Fruit fly (Drosophila melanogaster) whole organism, embryonic: Measurements from ENCODE around the gene CG11279.
A peak's percentile ranks its signal among the peaks of the same experiment; 100 is the strongest.

Experiments
- Asciz ChIP-seq: fragments of 200-800 bp; sonication (Bioruptor generic); optimal IDR thresholded peaks from 2 replicates; lab custom pipeline; 2017; ENCODE audit warnings: missing biosample characterization, mild to moderate bottlenecking, missing genetic modification characterization, missing genetic modification reagents
- Bdp1 ChIP-seq: fragments of 200-800 bp; sonication (Bioruptor generic); optimal IDR thresholded peaks from 3 replicates; lab custom pipeline; 2016; ENCODE audit warnings: missing biosample characterization, missing genetic modification characterization
- CG10274 ChIP-seq: fragments of 200-800 bp; sonication (Bioruptor generic); optimal IDR thresholded peaks from 3 replicates; lab custom pipeline; 2017; ENCODE audit warnings: missing biosample characterization, mild to moderate bottlenecking, missing genetic modification characterization
- CG13424 ChIP-seq: fragments of 200-800 bp; sonication (Bioruptor generic); optimal IDR thresholded peaks from 2 replicates; lab custom pipeline; 2019; ENCODE audit warnings: missing biosample characterization, mild to moderate bottlenecking, missing genetic modification characterization, moderate library complexity
- CG13624 ChIP-seq: fragments of 200-800 bp; sonication (Bioruptor generic); optimal IDR thresholded peaks from 2 replicates; lab custom pipeline; 2016; ENCODE audit warnings: missing biosample characterization, missing genetic modification characterization
- CG14050 ChIP-seq: fragments of 200-800 bp; sonication (Bioruptor generic); IDR thresholded peaks from 3 replicates; pipeline ENCODE4 v1.3.6; 2022; ENCODE audit warnings: missing biosample characterization, missing genetic modification characterization
- CG14710 ChIP-seq: fragments of 200-800 bp; sonication (Bioruptor generic); optimal IDR thresholded peaks from 3 replicates; lab custom pipeline; 2019; ENCODE audit warnings: missing biosample characterization, mild to moderate bottlenecking, missing genetic modification characterization, moderate library complexity
- CG1647 ChIP-seq: fragments of 200-800 bp; sonication (Bioruptor generic); optimal IDR thresholded peaks from 3 replicates; lab custom pipeline; 2016; ENCODE audit warnings: missing biosample characterization, missing genetic modification characterization
- CG17186 ChIP-seq: fragments of 200-800 bp; sonication (Bioruptor generic); optimal IDR thresholded peaks from 3 replicates; lab custom pipeline; 2017; ENCODE audit warnings: missing biosample characterization, missing genetic modification reagents, missing genetic modification characterization
- CG17328 ChIP-seq: fragments of 200-800 bp; sonication (Bioruptor generic); IDR thresholded peaks from 2 replicates; pipeline ENCODE4 v1.3.6; 2022; ENCODE audit warnings: missing biosample characterization, missing genetic modification characterization
- CG33557 ChIP-seq: fragments of 200-800 bp; sonication (Bioruptor generic); optimal IDR thresholded peaks from 2 replicates; lab custom pipeline; 2019; ENCODE audit warnings: missing biosample characterization, mild to moderate bottlenecking, missing genetic modification characterization, moderate library complexity
- CG3726 ChIP-seq: fragments of 200-800 bp; sonication (Bioruptor generic); IDR thresholded peaks from 3 replicates; pipeline ENCODE4, ENCODE4 v1.3.6; 2022; ENCODE audit warnings: missing biosample characterization, missing genetic modification characterization
- CG7786 ChIP-seq: fragments of 200-800 bp; sonication (Bioruptor generic); optimal IDR thresholded peaks from 2 replicates; lab custom pipeline; 2016; ENCODE audit warnings: missing biosample characterization, missing genetic modification characterization
- CG8765 ChIP-seq: fragments of 200-800 bp; sonication (Bioruptor generic); IDR thresholded peaks from 2 replicates; pipeline ENCODE4 v1.3.6; 2022; ENCODE audit warnings: missing biosample characterization, missing genetic modification characterization
- CG9797 ChIP-seq: fragments of 200-800 bp; sonication (Bioruptor generic); optimal IDR thresholded peaks from 3 replicates; lab custom pipeline; 2018; ENCODE audit warnings: missing biosample characterization, mild to moderate bottlenecking, missing genetic modification characterization
- CG9876 ChIP-seq: fragments of 200-800 bp; sonication (Bioruptor generic); optimal IDR thresholded peaks from 2 replicates; lab custom pipeline; 2016; ENCODE audit warnings: missing biosample characterization, missing genetic modification characterization
- Gug ChIP-seq: fragments of 200-800 bp; sonication (Bioruptor generic); IDR thresholded peaks from 4 replicates; pipeline ENCODE4 v1.3.6; 2022; ENCODE audit warnings: missing biosample characterization, missing genetic modification characterization
- H15 ChIP-seq: fragments of 200-800 bp; sonication (Bioruptor generic); IDR thresholded peaks from 3 replicates; pipeline ENCODE4 v1.3.6; 2022; ENCODE audit warnings: missing biosample characterization, missing genetic modification characterization
- Hr39 ChIP-seq: fragments of >200 bp; optimal IDR thresholded peaks from 2 replicates; lab custom pipeline; 2017
- Hr78 ChIP-seq, 2 experiments: fragments of 200-800 bp in 1 of 2; fragments of >200 bp in 1 of 2; sonication (Bioruptor generic) in 1 of 2; optimal IDR thresholded peaks; 2 replicates each; lab custom pipeline; 2017 to 2019; ENCODE audit warnings: missing biosample characterization in 2 of 2, missing genetic modification characterization in 2 of 2, mild to moderate bottlenecking in 1 of 2, moderate library complexity in 1 of 2
- Kr ChIP-seq: fragments of 200-800 bp; sonication (Bioruptor generic); optimal IDR thresholded peaks from 2 replicates; lab custom pipeline; 2017; ENCODE audit warnings: missing biosample characterization, mild to moderate bottlenecking, missing genetic modification characterization
- Mad ChIP-seq: fragments of 200-800 bp; sonication (Bioruptor generic); optimal IDR thresholded peaks from 2 replicates; lab custom pipeline; 2016; ENCODE audit warnings: missing biosample characterization, missing genetic modification characterization
- Med ChIP-seq: fragments of 200-800 bp; sonication (Bioruptor generic); peaks from one replicate; lab custom pipeline; 2016; ENCODE audit warnings: missing biosample characterization, missing genetic modification characterization, mild to moderate bottlenecking, inconsistent platforms, moderate library complexity
- Sox102F ChIP-seq: fragments of 200-800 bp; sonication (Bioruptor generic); optimal IDR thresholded peaks from 2 replicates; lab custom pipeline; 2018; ENCODE audit warnings: missing biosample characterization, mild to moderate bottlenecking, missing genetic modification characterization, moderate library complexity
- Tbp ChIP-seq: fragments of >200 bp; optimal IDR thresholded peaks from 2 replicates; lab custom pipeline; 2018; ENCODE audit warnings: missing biosample characterization, missing genetic modification characterization
- YL-1 ChIP-seq: fragments of 200-800 bp; sonication (Bioruptor generic); optimal IDR thresholded peaks from 3 replicates; lab custom pipeline; 2017; ENCODE audit warnings: missing biosample characterization, mild to moderate bottlenecking, missing genetic modification characterization
- amos ChIP-seq: fragments of 200-800 bp; sonication (Bioruptor generic); IDR thresholded peaks from 2 replicates; pipeline ENCODE4 v1.3.6; 2022; ENCODE audit warnings: missing biosample characterization, missing genetic modification characterization; ENCODE audit not compliant: partially characterized antibody
- aop ChIP-seq: fragments of 200-800 bp; sonication (Bioruptor generic); IDR thresholded peaks from 2 replicates; pipeline ENCODE4 v1.3.6; 2022; ENCODE audit warnings: missing biosample characterization, missing genetic modification characterization
- bbx ChIP-seq: fragments of 200-800 bp; sonication (Bioruptor generic); IDR thresholded peaks from 2 replicates; pipeline ENCODE4 v1.3.6; 2022; ENCODE audit warnings: missing biosample characterization, missing genetic modification characterization; ENCODE audit not compliant: partially characterized antibody
- dimm ChIP-seq: fragments of 200-800 bp; sonication (Bioruptor generic); IDR thresholded peaks from 2 replicates; pipeline ENCODE4 v1.3.6; 2022; ENCODE audit warnings: missing biosample characterization, missing genetic modification characterization
- ems ChIP-seq: fragments of 200-800 bp; sonication (Bioruptor generic); optimal IDR thresholded peaks from 3 replicates; lab custom pipeline; 2016; ENCODE audit warnings: missing biosample characterization, missing genetic modification characterization
- en ChIP-seq: fragments of 200-800 bp; sonication (Bioruptor generic); optimal IDR thresholded peaks from 2 replicates; lab custom pipeline; 2016; ENCODE audit warnings: missing biosample characterization, missing genetic modification characterization
- fd64A ChIP-seq: fragments of 200-800 bp; sonication (Bioruptor generic); optimal IDR thresholded peaks from 3 replicates; lab custom pipeline; 2018; ENCODE audit warnings: missing biosample characterization, mild to moderate bottlenecking, missing genetic modification characterization
- fu2 ChIP-seq: fragments of 200-800 bp; sonication (Bioruptor generic); optimal IDR thresholded peaks from 2 replicates; lab custom pipeline; 2016; ENCODE audit warnings: missing biosample characterization, missing genetic modification characterization
- gfzf ChIP-seq: fragments of 200-800 bp; sonication (Bioruptor generic); optimal IDR thresholded peaks from 2 replicates; lab custom pipeline; 2016; ENCODE audit warnings: missing biosample characterization, mild to moderate bottlenecking, missing genetic modification characterization, moderate library complexity
- grn ChIP-seq: fragments of 200-800 bp; sonication (Bioruptor generic); optimal IDR thresholded peaks from 3 replicates; lab custom pipeline; 2017; ENCODE audit warnings: missing biosample characterization, missing genetic modification characterization
- hkb ChIP-seq, 2 experiments: fragments of 200-800 bp in 1 of 2; fragments of >200 bp in 1 of 2; sonication (Bioruptor generic) in 1 of 2; IDR thresholded peaks in 1 of 2; optimal IDR thresholded peaks in 1 of 2; 2 replicates each; pipeline versions ENCODE4 v1.3.6 to Lab custom; 2017 to 2022; ENCODE audit warnings: missing biosample characterization in 1 of 2, missing genetic modification characterization in 1 of 2
- insv ChIP-seq, 2 experiments: fragments of 200-800 bp; sonication (Bioruptor generic); optimal IDR thresholded peaks; 3 replicates each; lab custom pipeline; 2016 to 2018; ENCODE audit warnings: missing biosample characterization in 2 of 2, missing genetic modification characterization in 2 of 2
- jigr1 ChIP-seq: fragments of 200-800 bp; sonication (Bioruptor generic); IDR thresholded peaks from 3 replicates; pipeline ENCODE4 v1.3.6; 2022; ENCODE audit warnings: missing biosample characterization, missing genetic modification characterization
- ken ChIP-seq: fragments of 200-800 bp; sonication (Bioruptor generic); IDR thresholded peaks from 3 replicates; pipeline ENCODE4 v1.3.6; 2022; ENCODE audit warnings: missing biosample characterization, missing genetic modification characterization
- luna ChIP-seq: fragments of 200-800 bp; sonication (Bioruptor generic); optimal IDR thresholded peaks from 2 replicates; lab custom pipeline; 2016; ENCODE audit warnings: missing biosample characterization, missing genetic modification characterization
- maf-S ChIP-seq: fragments of 200-800 bp; sonication (Bioruptor generic); optimal IDR thresholded peaks from 2 replicates; lab custom pipeline; 2016; ENCODE audit warnings: missing biosample characterization, missing genetic modification characterization
- nerfin-1 ChIP-seq: fragments of 200-800 bp; sonication (Bioruptor generic); optimal IDR thresholded peaks from 3 replicates; lab custom pipeline; 2019; ENCODE audit warnings: missing biosample characterization, mild to moderate bottlenecking, missing genetic modification characterization, moderate library complexity
- onecut ChIP-seq: fragments of 200-800 bp; sonication (Bioruptor generic); IDR thresholded peaks from 2 replicates; pipeline ENCODE4 v1.3.6; 2022; ENCODE audit warnings: missing biosample characterization, missing genetic modification characterization
- pnt ChIP-seq: fragments of 200-800 bp; sonication (Bioruptor generic); optimal IDR thresholded peaks from 3 replicates; lab custom pipeline; 2016; ENCODE audit warnings: missing biosample characterization, missing genetic modification characterization
- pum ChIP-seq: fragments of 200-800 bp; sonication (Bioruptor generic); optimal IDR thresholded peaks from 2 replicates; lab custom pipeline; 2016; ENCODE audit warnings: missing biosample characterization, missing genetic modification characterization
- row ChIP-seq: fragments of 200-800 bp; sonication (Bioruptor generic); IDR thresholded peaks from 3 replicates; pipeline ENCODE4 v1.3.6; 2022; ENCODE audit warnings: missing biosample characterization, missing genetic modification characterization
- salm ChIP-seq: fragments of 200-800 bp; sonication (Bioruptor generic); optimal IDR thresholded peaks from 2 replicates; lab custom pipeline; 2018; ENCODE audit warnings: missing biosample characterization, mild to moderate bottlenecking, missing genetic modification characterization
- sima ChIP-seq: fragments of 200-800 bp; sonication (Bioruptor generic); optimal IDR thresholded peaks from 2 replicates; lab custom pipeline; 2016; ENCODE audit warnings: missing biosample characterization, missing genetic modification characterization
- vnd ChIP-seq: fragments of 200-800 bp; sonication (Bioruptor generic); IDR thresholded peaks from 3 replicates; pipeline ENCODE4 v1.3.6; 2022; ENCODE audit warnings: missing biosample characterization, missing genetic modification characterization; ENCODE audit not compliant: partially characterized antibody
- z ChIP-seq: fragments of 200-800 bp; sonication (Bioruptor generic); IDR thresholded peaks from 3 replicates; pipeline ENCODE4 v1.3.6; 2022; ENCODE audit warnings: missing biosample characterization, missing genetic modification characterization
- zen ChIP-seq: fragments of 200-800 bp; sonication (Bioruptor generic); optimal IDR thresholded peaks from 3 replicates; lab custom pipeline; 2018; ENCODE audit warnings: missing biosample characterization, mild to moderate bottlenecking, missing genetic modification characterization, moderate library complexity

CG11279 gene

DNA sequence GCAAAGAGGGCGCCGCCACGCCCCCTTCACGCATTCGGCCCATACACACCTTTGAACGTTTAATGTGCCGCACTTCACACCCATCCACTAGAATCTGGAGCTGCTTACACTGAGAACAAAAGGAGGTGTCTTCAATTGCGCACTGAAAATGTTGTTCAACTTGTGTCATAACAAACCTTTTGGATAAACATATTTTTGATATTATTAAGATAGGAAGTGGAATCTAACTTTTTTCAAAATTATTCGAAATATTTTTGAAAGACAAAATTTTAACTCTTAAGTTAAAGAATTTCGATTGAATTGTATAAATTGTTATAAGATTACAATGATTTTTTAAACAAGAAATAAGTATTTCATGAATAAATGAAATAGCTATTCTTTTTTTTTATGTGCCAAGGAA lies 21.5 kb downstream of the CG11279 start (continued):
- TF ChIP-seq YL-1 (GFP tag; lab: Kevin White, UChicago): no peak
- no peak for TF ChIP-seq gfzf (GFP tag; lab: Kevin White, UChicago)
- TF ChIP-seq CG7786 (GFP tag; lab: Kevin White, UChicago): no peak
- TF ChIP-seq Mad (GFP tag; lab: Kevin White, UChicago): no peak
- peak; percentile 11 for TF ChIP-seq pnt (GFP tag; lab: Kevin White, UChicago)
- TF ChIP-seq pum: peak; percentile 20
- TF ChIP-seq salm (tag; lab: Kevin White, UChicago): no peak
- no peak for TF ChIP-seq CG14050 (GFP tag; lab: Robert Waterston, UW)
- TF ChIP-seq CG13424 (tag; lab: Kevin White, UChicago): no peak
- TF ChIP-seq Tbp (GFP tag; lab: Kevin White, UChicago): no peak
- TF ChIP-seq Asciz (GFP tag; lab: Kevin White, UChicago): no peak
- TF ChIP-seq en (GFP tag; lab: Kevin White, UChicago): no peak
- no peak for TF ChIP-seq bbx (GFP tag; lab: Robert Waterston, UW)
- no peak for TF ChIP-seq amos (GFP tag; lab: Robert Waterston, UW)
- no peak for TF ChIP-seq luna
- no peak for TF ChIP-seq ems (GFP tag; lab: Kevin White, UChicago)
- TF ChIP-seq z (GFP tag; lab: Robert Waterston, UW): no peak
- peak; percentile 13; the same call in 1 of the 2 replicates for TF ChIP-seq aop (GFP tag; lab: Robert Waterston, UW)
- no peak for TF ChIP-seq dimm (GFP tag; lab: Robert Waterston, UW)
- no peak for TF ChIP-seq CG17186 (GFP tag; lab: Kevin White, UChicago)
- TF ChIP-seq CG13624: no peak
- no peak for TF ChIP-seq nerfin-1
- TF ChIP-seq fd64A (GFP tag; lab: Kevin White, UChicago): no peak
- TF ChIP-seq ken (GFP tag; lab: Robert Waterston, UW): no peak
- TF ChIP-seq Hr78 (GFP tag; optimal IDR thresholded peaks at IDR 0.05; lab: Kevin White, UChicago): no peak
- TF ChIP-seq Gug (GFP tag; lab: Robert Waterston, UW): no peak
- TF ChIP-seq fu2 (GFP tag; lab: Kevin White, UChicago): no peak
- TF ChIP-seq maf-S: no peak
- no peak for TF ChIP-seq CG3726 (GFP tag; lab: Robert Waterston, UW)
- no peak for TF ChIP-seq sima (GFP tag; lab: Kevin White, UChicago)
- TF ChIP-seq zen: peak; percentile 51
- TF ChIP-seq CG9797 (GFP tag; lab: Kevin White, UChicago): no peak
- no peak for TF ChIP-seq onecut (GFP tag; lab: Robert Waterston, UW)
- no peak for TF ChIP-seq grn (GFP tag; lab: Kevin White, UChicago)
- TF ChIP-seq CG9876: no peak
- no peak for TF ChIP-seq Sox102F
- TF ChIP-seq CG10274 (GFP tag; lab: Kevin White, UChicago): no peak
- TF ChIP-seq CG8765 (GFP tag; lab: Robert Waterston, UW): no peak
- TF ChIP-seq vnd (GFP tag; lab: Robert Waterston, UW): no peak
- no peak for TF ChIP-seq Kr (GFP tag; lab: Kevin White, UChicago)
- no peak for TF ChIP-seq CG1647 (GFP tag; lab: Kevin White, UChicago)
- peak; percentile 46 for TF ChIP-seq CG33557 (GFP tag; lab: Kevin White, UChicago)
- peak; percentile 67 for TF ChIP-seq CG14710 (tag; lab: Kevin White, UChicago)
- no peak for TF ChIP-seq jigr1 (GFP tag; lab: Robert Waterston, UW)
- TF ChIP-seq CG17328 (GFP tag; lab: Robert Waterston, UW): peak; percentile 47; the same call in 1 of the 2 replicates
- no peak for TF ChIP-seq H15 (GFP tag; lab: Robert Waterston, UW)
- no peak for TF ChIP-seq hkb (optimal IDR thresholded peaks at IDR 0.05; lab: Kevin White, UChicago)
- no peak for TF ChIP-seq hkb (GFP tag; IDR thresholded peaks at IDR 0.05; lab: Robert Waterston, UW)
- peak; percentile 45 for TF ChIP-seq Med
- TF ChIP-seq Hr39 (lab: Kevin White, UChicago): no peak
- TF ChIP-seq row (GFP tag; lab: Robert Waterston, UW): no peak
- no peak for TF ChIP-seq insv (GFP tag; optimal IDR thresholded peaks at IDR 0.05; lab: Kevin White, UChicago)
- no peak for TF ChIP-seq Bdp1 (GFP tag; lab: Kevin White, UChicago)
